Fruit fly (Drosophila melanogaster) whole organism, embryonic: Measurements from ENCODE around the gene Mst77F.

Experiments
- CG10209 ChIP-seq: fragments of 200-800 bp; sonication (Bioruptor generic); optimal IDR thresholded peaks from 3 replicates; lab custom pipeline; 2017; ENCODE audit warnings: missing biosample characterization, mild to moderate bottlenecking, missing genetic modification characterization, missing genetic modification reagents
- CG10543 ChIP-seq: fragments of 200-800 bp; sonication (Bioruptor generic); optimal IDR thresholded peaks from 3 replicates; lab custom pipeline; 2017; ENCODE audit warnings: missing biosample characterization, mild to moderate bottlenecking, missing genetic modification characterization, moderate library complexity
- CG11085 ChIP-seq: fragments of 200-800 bp; sonication (Bioruptor generic); IDR thresholded peaks from 2 replicates; pipeline ENCODE4 v1.3.6; 2022; ENCODE audit warnings: missing biosample characterization, missing genetic modification characterization
- CG11696 ChIP-seq: fragments of 200-800 bp; sonication (Bioruptor generic); IDR thresholded peaks from 2 replicates; pipeline ENCODE4 v1.3.6; 2022; ENCODE audit warnings: missing biosample characterization, missing genetic modification characterization
- CG12071 ChIP-seq: fragments of 200-800 bp; sonication (Bioruptor generic); optimal IDR thresholded peaks from 3 replicates; lab custom pipeline; 2018; ENCODE audit warnings: missing biosample characterization, mild to moderate bottlenecking, missing genetic modification characterization
- CG12659 ChIP-seq: fragments of 200-800 bp; sonication (Bioruptor generic); optimal IDR thresholded peaks from 3 replicates; lab custom pipeline; 2017; ENCODE audit warnings: mild to moderate bottlenecking, missing biosample characterization, missing genetic modification reagents, missing genetic modification characterization
- CG12744 ChIP-seq: fragments of 200-800 bp; sonication (Bioruptor generic); optimal IDR thresholded peaks from 2 replicates; lab custom pipeline; 2016; ENCODE audit warnings: missing biosample characterization, missing genetic modification characterization
- CG17328 ChIP-seq: fragments of 200-800 bp; sonication (Bioruptor generic); IDR thresholded peaks from 2 replicates; pipeline ENCODE4 v1.3.6; 2022; ENCODE audit warnings: missing biosample characterization, missing genetic modification characterization
- CG17359 ChIP-seq: fragments of 200-800 bp; sonication (Bioruptor generic); optimal IDR thresholded peaks from 3 replicates; lab custom pipeline; 2018; ENCODE audit warnings: missing biosample characterization, mild to moderate bottlenecking, missing genetic modification characterization, moderate library complexity
- CG30020 ChIP-seq: fragments of 200-800 bp; optimal IDR thresholded peaks from 2 replicates; lab custom pipeline; 2019; ENCODE audit warnings: missing biosample characterization, mild to moderate bottlenecking, missing genetic modification characterization, moderate library complexity
- CG4424 ChIP-seq: fragments of 200-800 bp; sonication (Bioruptor generic); optimal IDR thresholded peaks from 3 replicates; lab custom pipeline; 2016; ENCODE audit warnings: missing biosample characterization, missing genetic modification characterization
- CG4854 ChIP-seq: fragments of 200-800 bp; sonication (Bioruptor generic); optimal IDR thresholded peaks from 2 replicates; lab custom pipeline; 2016; ENCODE audit warnings: missing biosample characterization, missing genetic modification characterization, inconsistent platforms
- CG5245 ChIP-seq: fragments of 200-800 bp; sonication (Bioruptor generic); optimal IDR thresholded peaks from 3 replicates; lab custom pipeline; 2016; ENCODE audit warnings: missing biosample characterization, missing genetic modification characterization
- CG7928 ChIP-seq: fragments of 200-800 bp; sonication (Bioruptor generic); optimal IDR thresholded peaks from 2 replicates; lab custom pipeline; 2017; ENCODE audit warnings: missing biosample characterization, mild to moderate bottlenecking, missing genetic modification characterization
- D ChIP-seq, 2 experiments: fragments of 200-800 bp in 1 of 2; fragments of >200 bp in 1 of 2; sonication (Bioruptor generic) in 1 of 2; optimal IDR thresholded peaks; 2 replicates in 1 of 2; 3 replicates in 1 of 2; lab custom pipeline; 2017; ENCODE audit warnings: mild to moderate bottlenecking in 1 of 2, missing biosample characterization in 1 of 2, missing genetic modification characterization in 1 of 2, missing genetic modification reagents in 1 of 2
- Deaf1 ChIP-seq: fragments of 200-800 bp; optimal IDR thresholded peaks from 3 replicates; lab custom pipeline; 2019; ENCODE audit warnings: missing biosample characterization, mild to moderate bottlenecking, missing genetic modification characterization, moderate library complexity
- Dip3 ChIP-seq: fragments of 200-800 bp; sonication (Bioruptor generic); optimal IDR thresholded peaks from 3 replicates; lab custom pipeline; 2016; ENCODE audit warnings: missing biosample characterization, missing genetic modification characterization
- Doc2 ChIP-seq: fragments of 200-800 bp; sonication (Bioruptor generic); IDR thresholded peaks from 2 replicates; pipeline ENCODE4 v1.3.6; 2022; ENCODE audit warnings: missing biosample characterization, missing genetic modification characterization
- ERR ChIP-seq: fragments of 200-800 bp; sonication (Bioruptor generic); optimal IDR thresholded peaks from 2 replicates; lab custom pipeline; 2016; ENCODE audit warnings: missing biosample characterization, missing genetic modification characterization
- Hey ChIP-seq: fragments of 200-800 bp; sonication (Bioruptor generic); optimal IDR thresholded peaks from 3 replicates; lab custom pipeline; 2018; ENCODE audit warnings: missing biosample characterization, mild to moderate bottlenecking, missing genetic modification characterization
- Hsf ChIP-seq: fragments of 200-800 bp; sonication (Bioruptor generic); optimal IDR thresholded peaks from 3 replicates; lab custom pipeline; 2016; ENCODE audit warnings: missing biosample characterization, missing genetic modification characterization
- Jarid2 ChIP-seq: fragments of 200-800 bp; sonication (Bioruptor generic); optimal IDR thresholded peaks from 3 replicates; lab custom pipeline; 2017; ENCODE audit warnings: mild to moderate bottlenecking, missing biosample characterization, missing genetic modification reagents, missing genetic modification characterization
- Mad ChIP-seq: fragments of 200-800 bp; sonication (Bioruptor generic); optimal IDR thresholded peaks from 2 replicates; lab custom pipeline; 2016; ENCODE audit warnings: missing biosample characterization, missing genetic modification characterization
- Meics ChIP-seq: fragments of 200-800 bp; sonication (Bioruptor generic); optimal IDR thresholded peaks from 2 replicates; lab custom pipeline; 2017; ENCODE audit warnings: missing biosample characterization, mild to moderate bottlenecking, missing genetic modification characterization
- Mes4 ChIP-seq: fragments of 200-800 bp; sonication (Bioruptor generic); optimal IDR thresholded peaks from 2 replicates; lab custom pipeline; 2016; ENCODE audit warnings: missing biosample characterization, missing genetic modification characterization
- NK7.1 ChIP-seq: fragments of 200-800 bp; sonication (Bioruptor generic); optimal IDR thresholded peaks from 3 replicates; lab custom pipeline; 2016; ENCODE audit warnings: missing biosample characterization, missing genetic modification characterization
- Pdp1 ChIP-seq, 2 experiments: fragments of 200-800 bp; sonication (Bioruptor generic); optimal IDR thresholded peaks; 3 replicates each; lab custom pipeline; 2016; ENCODE audit warnings: missing biosample characterization in 2 of 2, missing genetic modification characterization in 2 of 2, mild to moderate bottlenecking in 1 of 2, moderate library complexity in 1 of 2
- Six4 ChIP-seq: fragments of 200-800 bp; sonication (Bioruptor generic); optimal IDR thresholded peaks from 2 replicates; lab custom pipeline; 2016; ENCODE audit warnings: missing biosample characterization, missing genetic modification characterization
- YL-1 ChIP-seq: fragments of 200-800 bp; sonication (Bioruptor generic); optimal IDR thresholded peaks from 3 replicates; lab custom pipeline; 2017; ENCODE audit warnings: missing biosample characterization, mild to moderate bottlenecking, missing genetic modification characterization
- aop ChIP-seq: fragments of 200-800 bp; sonication (Bioruptor generic); IDR thresholded peaks from 2 replicates; pipeline ENCODE4 v1.3.6; 2022; ENCODE audit warnings: missing biosample characterization, missing genetic modification characterization
- bab2 ChIP-seq: fragments of 200-800 bp; sonication (Bioruptor generic); optimal IDR thresholded peaks from 2 replicates; lab custom pipeline; 2016; ENCODE audit warnings: missing biosample characterization, missing genetic modification characterization
- chm ChIP-seq: fragments of 200-800 bp; sonication (Bioruptor generic); IDR thresholded peaks from 2 replicates; pipeline ENCODE4 v1.3.6; 2022; ENCODE audit warnings: missing biosample characterization, missing genetic modification characterization
- crol ChIP-seq: fragments of 200-800 bp; sonication (Bioruptor generic); IDR thresholded peaks from 2 replicates; pipeline ENCODE4 v1.3.6; 2022; ENCODE audit warnings: missing biosample characterization, missing genetic modification characterization
- dpn ChIP-seq, 2 experiments: fragments of 200-800 bp; sonication (Bioruptor generic); optimal IDR thresholded peaks; 3 replicates each; lab custom pipeline; 2016; ENCODE audit warnings: missing biosample characterization in 2 of 2, missing genetic modification characterization in 2 of 2
- emc ChIP-seq: fragments of 200-800 bp; sonication (Bioruptor generic); optimal IDR thresholded peaks from 2 replicates; lab custom pipeline; 2016; ENCODE audit warnings: missing biosample characterization, missing genetic modification characterization
- fd64A ChIP-seq: fragments of 200-800 bp; sonication (Bioruptor generic); optimal IDR thresholded peaks from 3 replicates; lab custom pipeline; 2018; ENCODE audit warnings: missing biosample characterization, mild to moderate bottlenecking, missing genetic modification characterization
- ftz-f1 ChIP-seq: fragments of 200-800 bp; sonication (Bioruptor generic); optimal IDR thresholded peaks from 2 replicates; lab custom pipeline; 2016; ENCODE audit warnings: missing biosample characterization, missing genetic modification characterization
- gce ChIP-seq: fragments of 200-800 bp; sonication (Bioruptor generic); IDR thresholded peaks from 3 replicates; pipeline ENCODE4 v1.3.6; 2022; ENCODE audit warnings: missing biosample characterization, missing genetic modification characterization
- gem ChIP-seq: fragments of 200-800 bp; sonication (Bioruptor generic); optimal IDR thresholded peaks from 2 replicates; lab custom pipeline; 2019; ENCODE audit warnings: missing biosample characterization, mild to moderate bottlenecking, missing genetic modification characterization, moderate library complexity
- grau ChIP-seq: fragments of 200-800 bp; optimal IDR thresholded peaks from 3 replicates; lab custom pipeline; 2019; ENCODE audit warnings: missing biosample characterization, mild to moderate bottlenecking, missing genetic modification characterization, moderate library complexity
- insv ChIP-seq, 2 experiments: fragments of 200-800 bp; sonication (Bioruptor generic); optimal IDR thresholded peaks; 3 replicates each; lab custom pipeline; 2016 to 2018; ENCODE audit warnings: missing biosample characterization in 2 of 2, missing genetic modification characterization in 2 of 2
- kay ChIP-seq: fragments of 200-800 bp; sonication (Bioruptor generic); optimal IDR thresholded peaks from 2 replicates; lab custom pipeline; 2016; ENCODE audit warnings: missing biosample characterization, missing genetic modification characterization
- mirr ChIP-seq: fragments of 200-800 bp; sonication (Bioruptor generic); optimal IDR thresholded peaks from 3 replicates; lab custom pipeline; 2018; ENCODE audit warnings: missing biosample characterization, mild to moderate bottlenecking, missing genetic modification characterization
- nmo ChIP-seq: fragments of 200-800 bp; sonication (Bioruptor generic); optimal IDR thresholded peaks from 2 replicates; lab custom pipeline; 2018; ENCODE audit warnings: missing biosample characterization, mild to moderate bottlenecking, missing genetic modification characterization, moderate library complexity
- p53 ChIP-seq: fragments of 200-800 bp; sonication (Bioruptor generic); optimal IDR thresholded peaks from 2 replicates; lab custom pipeline; 2016; ENCODE audit warnings: missing biosample characterization, missing genetic modification characterization
- pho ChIP-seq: fragments of 200-800 bp; sonication (Bioruptor generic); optimal IDR thresholded peaks from 2 replicates; lab custom pipeline; 2016; ENCODE audit warnings: missing biosample characterization, missing genetic modification characterization
- pnt ChIP-seq: fragments of 200-800 bp; sonication (Bioruptor generic); optimal IDR thresholded peaks from 3 replicates; lab custom pipeline; 2016; ENCODE audit warnings: missing biosample characterization, missing genetic modification characterization
- slbo ChIP-seq: fragments of 200-800 bp; sonication (Bioruptor generic); IDR thresholded peaks from 2 replicates; pipeline ENCODE4 v1.3.6; 2022; ENCODE audit warnings: missing biosample characterization, missing genetic modification characterization
- sr ChIP-seq: fragments of 200-800 bp; sonication (Bioruptor generic); IDR thresholded peaks from 3 replicates; pipeline ENCODE4 v1.3.6; 2022; ENCODE audit warnings: missing biosample characterization, missing genetic modification characterization
- tgo ChIP-seq: fragments of 200-800 bp; sonication (Bioruptor generic); IDR thresholded peaks from 3 replicates; pipeline ENCODE4 v1.3.6; 2022; ENCODE audit warnings: missing biosample characterization, missing genetic modification characterization
- zfh1 ChIP-seq: fragments of 200-800 bp; sonication (Bioruptor generic); IDR thresholded peaks from 3 replicates; pipeline ENCODE4 v1.3.6; 2022; ENCODE audit warnings: missing biosample characterization, missing genetic modification characterization

Mst77F gene

dm6 chr3L:20841465-20842109, 23.8 kb upstream of the Mst77F start, which contains the start of the genes CSN3 and CG11456 (continued):
- TF ChIP-seq ftz-f1 (GFP tag; lab: Kevin White, UChicago) = no peak
- TF ChIP-seq Pdp1 (GFP tag; optimal IDR thresholded peaks at IDR 0.05; lab: Kevin White, UChicago) = peak in 1 of 2 experiments; percentile 33
- peak; percentile 50 for TF ChIP-seq Mad (GFP tag; lab: Kevin White, UChicago)
- no peak for TF ChIP-seq p53 (GFP tag; lab: Kevin White, UChicago)
- peak; percentile 46 for TF ChIP-seq CG30020 (tag; lab: Kevin White, UChicago)
- TF ChIP-seq kay = peak; percentile 32
- TF ChIP-seq CG12744 (GFP tag; lab: Kevin White, UChicago) = no peak
- no peak for TF ChIP-seq Hey (tag; lab: Kevin White, UChicago)
- TF ChIP-seq fd64A (GFP tag; lab: Kevin White, UChicago) = no peak
- no peak for TF ChIP-seq gce
- TF ChIP-seq zfh1 = no peak
- no peak for TF ChIP-seq CG12071
- TF ChIP-seq Doc2 (GFP tag; lab: Robert Waterston, UW) = no peak
- no peak for TF ChIP-seq gem (tag; lab: Kevin White, UChicago)
- peak; percentile 34 for TF ChIP-seq CG5245 (GFP tag; lab: Kevin White, UChicago)
- TF ChIP-seq tgo (GFP tag; lab: Robert Waterston, UW) = no peak
- peak; percentile 30 for TF ChIP-seq Dip3
- no peak for TF ChIP-seq CG7928
- no peak for TF ChIP-seq CG4854 (GFP tag; lab: Kevin White, UChicago)
- no peak for TF ChIP-seq CG10543 (GFP tag; lab: Kevin White, UChicago)
- no peak for TF ChIP-seq sr (GFP tag; lab: Robert Waterston, UW)
- no peak for TF ChIP-seq ERR (GFP tag; lab: Kevin White, UChicago)
- peak; percentile 45 for TF ChIP-seq YL-1
- TF ChIP-seq aop (GFP tag; lab: Robert Waterston, UW) = no peak
- TF ChIP-seq Six4 (GFP tag; lab: Kevin White, UChicago) = peak; percentile 8
- peak; percentile 42 for TF ChIP-seq grau (tag; lab: Kevin White, UChicago)
- no peak for TF ChIP-seq emc (GFP tag; lab: Kevin White, UChicago)
- no peak for TF ChIP-seq CG11085 (GFP tag; lab: Robert Waterston, UW)
- peak; percentile 61 to 64 for TF ChIP-seq dpn (GFP tag; optimal IDR thresholded peaks at IDR 0.05; lab: Kevin White, UChicago)
- no peak for TF ChIP-seq CG10209 (GFP tag; lab: Kevin White, UChicago)
- peak; percentile 52 for TF ChIP-seq nmo (GFP tag; lab: Kevin White, UChicago)
- peak; percentile 67 for TF ChIP-seq slbo (GFP tag; lab: Robert Waterston, UW)
- TF ChIP-seq CG12659 (GFP tag; lab: Kevin White, UChicago) = peak; percentile 79
- peak; percentile 49 for TF ChIP-seq pho
- TF ChIP-seq CG17359 (tag; lab: Kevin White, UChicago) = peak; percentile 26
- no peak for TF ChIP-seq crol (GFP tag; lab: Robert Waterston, UW)
- TF ChIP-seq Meics = no peak
- peak; percentile 6 for TF ChIP-seq Mes4 (GFP tag; lab: Kevin White, UChicago)
- TF ChIP-seq Jarid2 = no peak
- no peak for TF ChIP-seq NK7.1
- TF ChIP-seq CG11696 (GFP tag; lab: Robert Waterston, UW) = no peak
- TF ChIP-seq bab2 (GFP tag; lab: Kevin White, UChicago) = peak; percentile 43
- no peak for TF ChIP-seq Deaf1 (tag; lab: Kevin White, UChicago)
- no peak for TF ChIP-seq mirr
- TF ChIP-seq D (optimal IDR thresholded peaks at IDR 0.05; lab: Kevin White, UChicago) = no peak
- no peak for TF ChIP-seq D (GFP tag; optimal IDR thresholded peaks at IDR 0.05; lab: Kevin White, UChicago)
- 0 out of 2 replicates have a peak, but pooled peaks have one; percentile 14 for TF ChIP-seq CG17328 (GFP tag; lab: Robert Waterston, UW)
- TF ChIP-seq pnt (GFP tag; lab: Kevin White, UChicago) = peak; percentile 5
- TF ChIP-seq Hsf (GFP tag; lab: Kevin White, UChicago) = peak; percentile 57
- TF ChIP-seq CG4424 (GFP tag; lab: Kevin White, UChicago) = peak; percentile 48
- TF ChIP-seq insv (GFP tag; optimal IDR thresholded peaks at IDR 0.05; lab: Kevin White, UChicago) = peak in 1 of 2 experiments; percentile 7
- no peak for TF ChIP-seq chm (GFP tag; lab: Robert Waterston, UW)
